Worm (Caenorhabditis elegans) whole organism, L3 larva: ENCODE results near the gene srd-49.

Source experiments
- R02D3.7 ChIP-seq: fragments of 150-350 bp; optimal IDR thresholded peaks from 2 replicates; lab custom pipeline; 2014; ENCODE audit warnings: missing biosample characterization, missing genetic modification characterization
- ZK546.5 ChIP-seq: sonication (generic microtip); optimal IDR thresholded peaks from 2 replicates; lab custom pipeline; 2017; ENCODE audit warnings: missing biosample characterization, missing genetic modification characterization
- ama-1 ChIP-seq: fragments of 150-350 bp; optimal IDR thresholded peaks from 2 replicates; lab custom pipeline; 2018
- ceh-16 ChIP-seq: sonication (generic microtip); optimal IDR thresholded peaks from 2 replicates; lab custom pipeline; 2017; ENCODE audit warnings: missing biosample characterization, missing genetic modification characterization
- ceh-28 ChIP-seq: fragments of 150-350 bp; optimal IDR thresholded peaks from 2 replicates; lab custom pipeline; 2014; ENCODE audit warnings: missing biosample characterization, missing genetic modification reagents, missing genetic modification characterization
- ceh-82 ChIP-seq: fragments of 150-350 bp; optimal IDR thresholded peaks from 2 replicates; lab custom pipeline; 2014; ENCODE audit warnings: missing biosample characterization, missing genetic modification characterization
- ceh-9 ChIP-seq: sonication (generic microtip); optimal IDR thresholded peaks from 2 replicates; lab custom pipeline; 2018; ENCODE audit warnings: missing biosample characterization, missing genetic modification characterization
- daf-12 ChIP-seq: fragments of 150-350 bp; optimal IDR thresholded peaks from 2 replicates; lab custom pipeline; 2014; ENCODE audit warnings: missing biosample characterization, missing genetic modification reagents, missing genetic modification characterization
- egl-27 ChIP-seq: sonication (generic microtip); optimal IDR thresholded peaks from 4 replicates; lab custom pipeline; 2017; ENCODE audit warnings: missing biosample characterization, missing genetic modification reagents, missing genetic modification characterization
- egl-5 ChIP-seq: fragments of 150-350 bp; optimal IDR thresholded peaks from 2 replicates; lab custom pipeline; 2017; ENCODE audit warnings: missing biosample characterization, missing genetic modification reagents, missing genetic modification characterization, inconsistent platforms
- elt-2 ChIP-seq: sonication (generic microtip); optimal IDR thresholded peaks from 2 replicates; lab custom pipeline; 2016; ENCODE audit warnings: missing genetic modification reagents, mild to moderate bottlenecking, missing genetic modification characterization, missing compliant biosample characterization
- eor-1 ChIP-seq, 2 experiments: fragments of 150-350 bp; optimal IDR thresholded peaks; 2 replicates each; lab custom pipeline; 2014 to 2018; ENCODE audit warnings: missing biosample characterization in 2 of 2, missing genetic modification characterization in 2 of 2
- fkh-10 ChIP-seq: sonication (generic microtip); optimal IDR thresholded peaks from 2 replicates; lab custom pipeline; 2017; ENCODE audit warnings: missing biosample characterization, missing genetic modification reagents, missing genetic modification characterization
- fkh-2 ChIP-seq: fragments of 150-350 bp; optimal IDR thresholded peaks from 2 replicates; lab custom pipeline; 2014; ENCODE audit warnings: missing biosample characterization, missing genetic modification reagents, missing genetic modification characterization
- fos-1 ChIP-seq: fragments of 150-350 bp; optimal IDR thresholded peaks from 2 replicates; lab custom pipeline; 2014; ENCODE audit warnings: missing biosample characterization, missing genetic modification characterization
- hmg-11 ChIP-seq: sonication (generic microtip); optimal IDR thresholded peaks from 2 replicates; lab custom pipeline; 2016; ENCODE audit warnings: missing genetic modification characterization, missing compliant biosample characterization
- jun-1 ChIP-seq: fragments of 150-350 bp; optimal IDR thresholded peaks from 2 replicates; lab custom pipeline; 2014; ENCODE audit warnings: missing biosample characterization, missing genetic modification reagents, missing genetic modification characterization
- lin-15B ChIP-seq: fragments of 150-350 bp; optimal IDR thresholded peaks from 2 replicates; lab custom pipeline; 2014; ENCODE audit warnings: missing biosample characterization, missing genetic modification characterization
- mdl-1 ChIP-seq: fragments of 150-350 bp; optimal IDR thresholded peaks from 2 replicates; lab custom pipeline; 2014; ENCODE audit warnings: missing biosample characterization, missing genetic modification characterization
- mml-1 ChIP-seq: fragments of 150-350 bp; sonication (generic microtip); optimal IDR thresholded peaks from 3 replicates; lab custom pipeline; 2014; ENCODE audit warnings: missing biosample characterization, missing genetic modification characterization
- nfya-1 ChIP-seq: sonication (generic microtip); optimal IDR thresholded peaks from 2 replicates; lab custom pipeline; 2017; ENCODE audit warnings: missing genetic modification characterization, mild to moderate bottlenecking, missing compliant biosample characterization, antibody characterized with exemption, moderate library complexity; ENCODE audit not compliant: insufficient read depth
- nhr-11 ChIP-seq: fragments of 150-350 bp; optimal IDR thresholded peaks from 2 replicates; lab custom pipeline; 2014; ENCODE audit warnings: missing biosample characterization, missing genetic modification characterization
- nhr-12 ChIP-seq: fragments of 150-350 bp; optimal IDR thresholded peaks from 2 replicates; lab custom pipeline; 2014; ENCODE audit warnings: missing biosample characterization, missing genetic modification characterization
- nhr-237 ChIP-seq: fragments of 150-350 bp; optimal IDR thresholded peaks from 2 replicates; lab custom pipeline; 2014; ENCODE audit warnings: missing biosample characterization, missing genetic modification characterization
- nhr-25 ChIP-seq: sonication (generic microtip); optimal IDR thresholded peaks from 2 replicates; lab custom pipeline; 2017; ENCODE audit warnings: missing biosample characterization, missing genetic modification characterization
- nhr-28 ChIP-seq: fragments of 150-350 bp; optimal IDR thresholded peaks from 2 replicates; lab custom pipeline; 2014; ENCODE audit warnings: missing biosample characterization, missing genetic modification characterization
- nhr-43 ChIP-seq: sonication (generic microtip); optimal IDR thresholded peaks from 2 replicates; lab custom pipeline; 2016; ENCODE audit warnings: mild to moderate bottlenecking, missing genetic modification characterization, missing compliant biosample characterization; ENCODE audit not compliant: poor library complexity, severe bottlenecking
- nhr-67 ChIP-seq: fragments of 150-350 bp; optimal IDR thresholded peaks from 2 replicates; lab custom pipeline; 2014; ENCODE audit warnings: missing biosample characterization, missing genetic modification characterization
- nhr-76 ChIP-seq: fragments of 150-350 bp; sonication (generic microtip); optimal IDR thresholded peaks from 5 replicates; lab custom pipeline; 2014; ENCODE audit warnings: missing biosample characterization, missing genetic modification characterization
- nhr-77 ChIP-seq: fragments of 150-350 bp; optimal IDR thresholded peaks from 2 replicates; lab custom pipeline; 2014; ENCODE audit warnings: missing biosample characterization, missing genetic modification characterization
- pha-4 ChIP-seq: fragments of 150-350 bp; optimal IDR thresholded peaks from 2 replicates; lab custom pipeline; 2014; ENCODE audit warnings: missing biosample characterization, missing genetic modification reagents, missing genetic modification characterization
- pqm-1 ChIP-seq: fragments of 150-350 bp; optimal IDR thresholded peaks from 2 replicates; lab custom pipeline; 2017; ENCODE audit warnings: missing biosample characterization, missing genetic modification characterization, inconsistent platforms
- skn-1 ChIP-seq: fragments of 150-350 bp; optimal IDR thresholded peaks from 2 replicates; lab custom pipeline; 2014; ENCODE audit warnings: missing biosample characterization, missing genetic modification characterization
- snpc-4 ChIP-seq: fragments of 150-350 bp; optimal IDR thresholded peaks from 2 replicates; lab custom pipeline; 2014; ENCODE audit warnings: missing biosample characterization, missing genetic modification characterization
- unc-39 ChIP-seq: sonication (generic microtip); optimal IDR thresholded peaks from 4 replicates; lab custom pipeline; 2017; ENCODE audit warnings: missing biosample characterization, missing genetic modification characterization
- unc-62 ChIP-seq: fragments of 150-350 bp; sonication (generic microtip); optimal IDR thresholded peaks from 4 replicates; lab custom pipeline; 2014; ENCODE audit warnings: missing biosample characterization, missing genetic modification reagents, missing genetic modification characterization
- ztf-11 ChIP-seq: fragments of 150-350 bp; optimal IDR thresholded peaks from 2 replicates; lab custom pipeline; 2014; ENCODE audit warnings: missing biosample characterization, missing genetic modification characterization
- ztf-4 ChIP-seq: fragments of 150-350 bp; optimal IDR thresholded peaks from 2 replicates; lab custom pipeline; 2014; ENCODE audit warnings: missing biosample characterization, missing genetic modification characterization

The srd-49 gene

ce11 chrV:10104785-10105310 lies 10.4 kb downstream of the srd-49 start, which contains the start of gene ugt-17:
TSS of gene ugt-17 (minus strand) at chrV:10104964.
- TF ChIP-seq elt-2 (tag; lab: Kevin White, UChicago) (peak; percentile 76), eor-1 (tag; optimal IDR thresholded peaks at IDR 0.05; lab: Kevin White, UChicago) (no peak), jun-1 (no peak), fos-1 (no peak), pha-4 (peak; percentile 51), pqm-1 (tag; lab: Kevin White, UChicago) (peak; percentile 90), nhr-12 (tag; lab: Kevin White, UChicago) (no peak), ama-1 (lab: Kevin White, UChicago) (no peak)
- TF ChIP-seq, all 47 proteins: peak for 3

ce11 chrV:10105412-10105811 lies 10.9 kb downstream of the srd-49 start, which contains the start of gene C08B6.2:
TSS of gene C08B6.2 (plus strand) at chrV:10105712.
- TF ChIP-seq ceh-9 (no peak), hmg-11 (no peak), daf-12 (no peak), lin-15B (no peak), unc-39 (no peak), ztf-4 (tag; lab: Kevin White, UChicago) (no peak), fkh-2 (no peak), R02D3.7 (no peak), ceh-82 (tag; lab: Kevin White, UChicago) (no peak), snpc-4 (tag; lab: Kevin White, UChicago) (no peak), ama-1 (lab: Kevin White, UChicago) (no peak), nhr-67 (tag; lab: Kevin White, UChicago) (no peak), ceh-16 (no peak)

ce11 chrV:10107309-10107708 lies 12.8 kb downstream of the srd-49 start, which contains the start of gene C08B6.11:
TSS of gene C08B6.11 (plus strand) at chrV:10107609.
- no peak for TF ChIP-seq eor-1 (tag; optimal IDR thresholded peaks at IDR 0.05; lab: Kevin White, UChicago)
- TF ChIP-seq egl-5, result no peak
- TF ChIP-seq nhr-11 (tag; lab: Kevin White, UChicago), result no peak
- no peak for TF ChIP-seq mdl-1
- TF ChIP-seq elt-2 (tag; lab: Kevin White, UChicago), result no peak
- no peak for TF ChIP-seq mml-1 (tag; lab: Kevin White, UChicago)
- TF ChIP-seq ceh-28, result no peak
- TF ChIP-seq nhr-77 (tag; lab: Kevin White, UChicago), result no peak
- no peak for TF ChIP-seq jun-1
- no peak for TF ChIP-seq nhr-25
- no peak for TF ChIP-seq skn-1 (tag; lab: Kevin White, UChicago)
- TF ChIP-seq ztf-11 (tag; lab: Kevin White, UChicago), result no peak
- TF ChIP-seq pqm-1 (tag; lab: Kevin White, UChicago), result no peak
- TF ChIP-seq daf-12, result no peak
- TF ChIP-seq, all 47 proteins: peak for 0

- peak; percentile 63 for TF ChIP-seq pha-4
- TF ChIP-seq pqm-1 (tag; lab: Kevin White, UChicago), result peak; percentile 5
- TF ChIP-seq elt-2 (tag; lab: Kevin White, UChicago), result peak; percentile 42
- no peak for TF ChIP-seq nhr-76 (tag; lab: Kevin White, UChicago)
These were observed 16.7 kb downstream of the srd-49 start for ce11 chrV:10111129-10111528.

ce11 chrV:10112187-10112586 lies 17.7 kb downstream of the srd-49 start, which contains the start of gene C08B6.3:
TSS of gene C08B6.3 (minus strand) at chrV:10112287.
- TF ChIP-seq skn-1 (tag; lab: Kevin White, UChicago), result no peak
- TF ChIP-seq egl-27 (tag; lab: Kevin White, UChicago), result no peak
- no peak for TF ChIP-seq unc-62 (GFP tag; lab: Kevin White, UChicago)
- TF ChIP-seq nfya-1 (tag; lab: Kevin White, UChicago), result no peak
- TF ChIP-seq nhr-43, result no peak
- TF ChIP-seq nhr-28 (tag; lab: Kevin White, UChicago), result no peak
- no peak for TF ChIP-seq elt-2 (tag; lab: Kevin White, UChicago)
- TF ChIP-seq mml-1 (tag; lab: Kevin White, UChicago), result no peak
- TF ChIP-seq nhr-237, result no peak
- TF ChIP-seq ZK546.5 (tag; lab: Kevin White, UChicago), result no peak
- no peak for TF ChIP-seq lin-15B
- TF ChIP-seq nhr-67 (tag; lab: Kevin White, UChicago), result no peak
- no peak for TF ChIP-seq fkh-10 (GFP tag; lab: Kevin White, UChicago)
- TF ChIP-seq, all 47 proteins: peak for 0
